Worm (Caenorhabditis elegans): Measurements from ENCODE around the gene div-1.

The div-1 gene

ce11 chrIII:10290541-10290940 lies 42.2 kb upstream of the div-1 start:
- TF ChIP-seq nhr-76 (tag; optimal IDR thresholded peaks at IDR 0.05) (no peak), ceh-83 (GFP tag; optimal IDR thresholded peaks at IDR 0.05) (no peak), ceh-39 (tag; optimal IDR thresholded peaks at IDR 0.05) (no peak), unc-120 (tag; optimal IDR thresholded peaks at IDR 0.05; ENCODE audit: poor library complexity, severe bottlenecking) (no peak), lin-32 (GFP tag; optimal IDR thresholded peaks at IDR 0.05) (no peak), unc-62 (GFP tag; optimal IDR thresholded peaks at IDR 0.05) (no peak), bed-3 (GFP tag; optimal IDR thresholded peaks at IDR 0.05) (no peak), cnd-1 (tag; optimal IDR thresholded peaks at IDR 0.05) (no peak), tbx-8 (GFP tag; optimal IDR thresholded peaks at IDR 0.05) (no peak), nhr-237 (tag; optimal IDR thresholded peaks at IDR 0.05) (no peak), nhr-28 (tag; optimal IDR thresholded peaks at IDR 0.05) (no peak), sptf-1 (tag; optimal IDR thresholded peaks at IDR 0.05) (no peak), hlh-1 (tag; optimal IDR thresholded peaks at IDR 0.05) (no peak), blmp-1 (tag; optimal IDR thresholded peaks at IDR 0.05) (no peak), mls-2 (tag; optimal IDR thresholded peaks at IDR 0.05) (no peak)

- TF ChIP-seq snpc-4 (tag; optimal IDR thresholded peaks at IDR 0.05) (no peak), ceh-83 (GFP tag; optimal IDR thresholded peaks at IDR 0.05) (no peak)
These were observed 41.4 kb upstream of the div-1 start for ce11 chrIII:10289790-10290189.

DNA sequence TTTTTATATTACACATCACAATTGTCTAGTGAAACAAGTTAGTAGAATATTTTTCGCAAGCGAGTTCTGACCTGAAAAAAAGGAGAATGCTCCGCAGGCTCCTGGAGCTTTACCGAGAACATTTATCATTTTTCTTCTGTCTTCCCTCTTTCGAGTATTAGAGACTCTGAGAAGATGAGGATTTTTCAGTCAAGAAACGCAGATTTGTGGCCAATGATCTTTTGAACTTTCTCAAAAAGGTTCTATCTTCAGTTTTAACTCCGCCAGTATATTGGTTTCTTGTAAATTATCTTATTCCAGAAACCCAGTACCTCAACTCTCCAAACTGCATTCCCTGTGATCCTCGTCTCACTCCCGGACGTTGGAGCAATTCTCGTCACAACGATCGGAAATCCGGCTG lies 37.3 kb upstream of the div-1 start, which contains the start of gene K10G9.2:
Gene K10G9.2 (plus strand): TSS at position 301 of the 400 bp plus-strand sequence.
- TF ChIP-seq ces-1 (GFP tag; optimal IDR thresholded peaks at IDR 0.05) (no peak), mep-1 (tag; optimal IDR thresholded peaks at IDR 0.05) (no peak), zip-8 (tag; optimal IDR thresholded peaks at IDR 0.05) (no peak), lin-32 (GFP tag; optimal IDR thresholded peaks at IDR 0.05) (no peak), elt-3 (tag; optimal IDR thresholded peaks at IDR 0.05) (no peak), sem-2 (GFP tag; optimal IDR thresholded peaks at IDR 0.05) (no peak), lsy-2 (tag; optimal IDR thresholded peaks at IDR 0.05) (no peak), ztf-11 (tag; optimal IDR thresholded peaks at IDR 0.05) (no peak), nhr-12 (tag; optimal IDR thresholded peaks at IDR 0.05) (no peak), tbx-8 (GFP tag; optimal IDR thresholded peaks at IDR 0.05) (no peak), nhr-76 (tag; optimal IDR thresholded peaks at IDR 0.05) (no peak), unc-39 (tag; optimal IDR thresholded peaks at IDR 0.05) (no peak), M03D4.4 (tag; optimal IDR thresholded peaks at IDR 0.05) (no peak), snpc-4 (tag; optimal IDR thresholded peaks at IDR 0.05) (no peak), blmp-1 (tag; optimal IDR thresholded peaks at IDR 0.05) (no peak)

DNA sequence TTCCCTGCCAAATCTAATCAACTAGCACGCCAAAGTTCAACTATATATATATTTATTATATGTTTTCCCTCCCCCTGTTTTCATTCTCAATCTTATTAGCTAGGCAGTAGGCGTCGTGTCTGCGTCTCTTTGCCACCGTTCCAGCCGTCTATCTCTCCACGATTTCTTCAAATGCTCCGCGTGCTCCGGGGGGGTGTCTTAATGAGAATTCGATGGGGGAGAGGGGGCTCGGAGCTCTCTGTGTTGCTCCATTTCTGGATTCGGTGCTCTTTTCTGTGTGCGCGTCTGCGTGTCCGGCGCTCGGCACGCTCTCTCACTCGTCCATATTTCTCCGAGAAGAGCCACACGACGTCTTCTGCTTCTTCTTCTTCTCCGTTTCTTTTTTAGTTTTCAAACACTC lies 35.9 kb upstream of the div-1 start:
- TF ChIP-seq sem-2 (GFP tag; optimal IDR thresholded peaks at IDR 0.05), result no peak
- TF ChIP-seq lsy-2 (tag; optimal IDR thresholded peaks at IDR 0.05), result peak; percentile 0
- no peak for TF ChIP-seq hlh-1 (tag; optimal IDR thresholded peaks at IDR 0.05)
- TF ChIP-seq M03D4.4 (tag; optimal IDR thresholded peaks at IDR 0.05), result peak; percentile 38
- TF ChIP-seq bed-3 (GFP tag; optimal IDR thresholded peaks at IDR 0.05), result no peak
- TF ChIP-seq sptf-1 (tag; optimal IDR thresholded peaks at IDR 0.05), result peak; percentile 45
- no peak for TF ChIP-seq tbx-8 (GFP tag; optimal IDR thresholded peaks at IDR 0.05)
- TF ChIP-seq mep-1 (tag; optimal IDR thresholded peaks at IDR 0.05), result no peak
- no peak for TF ChIP-seq pha-4 (tag; optimal IDR thresholded peaks at IDR 0.05)
- TF ChIP-seq mls-2 (tag; optimal IDR thresholded peaks at IDR 0.05), result peak; percentile 69
- no peak for TF ChIP-seq nhr-28 (tag; optimal IDR thresholded peaks at IDR 0.05)
- peak; percentile 68 for TF ChIP-seq unc-120 (tag; optimal IDR thresholded peaks at IDR 0.05; ENCODE audit: poor library complexity, severe bottlenecking)
- peak; percentile 99 for TF ChIP-seq ces-1 (GFP tag; optimal IDR thresholded peaks at IDR 0.05)

DNA sequence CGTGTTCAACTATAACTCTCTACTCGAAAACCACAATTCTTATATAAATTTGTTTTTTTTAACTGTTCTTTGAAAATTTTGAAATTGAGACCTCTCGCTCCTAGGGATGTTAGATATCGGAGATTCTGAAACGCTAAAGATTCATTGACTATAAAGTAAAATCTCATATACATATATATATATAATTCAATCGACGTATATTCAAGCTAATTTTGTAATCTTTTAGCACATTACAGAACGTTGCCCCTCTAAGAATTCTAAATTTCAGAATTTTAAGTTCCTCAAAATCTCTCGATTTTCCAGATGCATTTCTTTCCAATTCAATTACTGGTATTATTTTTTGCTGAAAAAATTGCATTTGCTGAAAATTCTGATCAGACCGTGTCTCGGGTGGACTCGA lies 30.5 kb upstream of the div-1 start, which contains the start of gene pad-2:
Gene pad-2 (plus strand): TSS at position 301 of the 400 bp plus-strand sequence.
- TF ChIP-seq ztf-11 (tag; optimal IDR thresholded peaks at IDR 0.05), result no peak
- no peak for TF ChIP-seq mls-2 (tag; optimal IDR thresholded peaks at IDR 0.05)
- TF ChIP-seq unc-120 (tag; optimal IDR thresholded peaks at IDR 0.05; ENCODE audit: poor library complexity, severe bottlenecking), result no peak
- TF ChIP-seq tbx-8 (GFP tag; optimal IDR thresholded peaks at IDR 0.05), result no peak
- TF ChIP-seq blmp-1 (tag; optimal IDR thresholded peaks at IDR 0.05), result no peak
- TF ChIP-seq mep-1 (tag; optimal IDR thresholded peaks at IDR 0.05), result no peak

- TF ChIP-seq sptf-1 (tag; optimal IDR thresholded peaks at IDR 0.05) (no peak), mep-1 (tag; optimal IDR thresholded peaks at IDR 0.05) (no peak), lin-13 (tag; optimal IDR thresholded peaks at IDR 0.05) (no peak), ham-2 (GFP tag; optimal IDR thresholded peaks at IDR 0.05) (no peak), ceh-83 (GFP tag; optimal IDR thresholded peaks at IDR 0.05) (no peak), snpc-4 (tag; optimal IDR thresholded peaks at IDR 0.05) (no peak), mls-2 (tag; optimal IDR thresholded peaks at IDR 0.05) (no peak)
These were observed 23.4 kb upstream of the div-1 start for ce11 chrIII:10271807-10272206.

Data from whole organism, mixed stage, embryonic.